Fruit fly (Drosophila melanogaster) whole organism, embryonic: ENCODE results near the gene Ac76E.

Experiments
- CG10209 ChIP-seq: fragments of 200-800 bp; sonication (Bioruptor generic); optimal IDR thresholded peaks from 3 replicates; lab custom pipeline; 2017; ENCODE audit warnings: missing biosample characterization, mild to moderate bottlenecking, missing genetic modification characterization, missing genetic modification reagents
- CG10267 ChIP-seq: fragments of 200-800 bp; sonication (Bioruptor generic); optimal IDR thresholded peaks from 2 replicates; lab custom pipeline; 2018; ENCODE audit warnings: missing biosample characterization, mild to moderate bottlenecking, missing genetic modification characterization, moderate library complexity
- CG10274 ChIP-seq: fragments of 200-800 bp; sonication (Bioruptor generic); optimal IDR thresholded peaks from 3 replicates; lab custom pipeline; 2017; ENCODE audit warnings: missing biosample characterization, mild to moderate bottlenecking, missing genetic modification characterization
- CG10543 ChIP-seq: fragments of 200-800 bp; sonication (Bioruptor generic); optimal IDR thresholded peaks from 3 replicates; lab custom pipeline; 2017; ENCODE audit warnings: missing biosample characterization, mild to moderate bottlenecking, missing genetic modification characterization, moderate library complexity
- CG10979 ChIP-seq: fragments of 200-800 bp; sonication (Bioruptor generic); optimal IDR thresholded peaks from 2 replicates; lab custom pipeline; 2018; ENCODE audit warnings: missing biosample characterization, mild to moderate bottlenecking, missing genetic modification characterization, moderate library complexity
- CG11093 ChIP-seq: fragments of 200-800 bp; sonication (Bioruptor generic); IDR thresholded peaks from 3 replicates; pipeline ENCODE4 v1.3.6; 2022; ENCODE audit warnings: missing biosample characterization, missing genetic modification characterization
- CG11504 ChIP-seq: fragments of 200-800 bp; sonication (Bioruptor generic); optimal IDR thresholded peaks from 3 replicates; lab custom pipeline; 2019; ENCODE audit warnings: missing biosample characterization, mild to moderate bottlenecking, missing genetic modification characterization, moderate library complexity
- CG12391 ChIP-seq: fragments of 200-800 bp; sonication (Bioruptor generic); optimal IDR thresholded peaks from 3 replicates; lab custom pipeline; 2018; ENCODE audit warnings: missing biosample characterization, mild to moderate bottlenecking, missing genetic modification characterization, moderate library complexity
- CG12744 ChIP-seq: fragments of 200-800 bp; sonication (Bioruptor generic); optimal IDR thresholded peaks from 2 replicates; lab custom pipeline; 2016; ENCODE audit warnings: missing biosample characterization, missing genetic modification characterization
- CG13424 ChIP-seq: fragments of 200-800 bp; sonication (Bioruptor generic); optimal IDR thresholded peaks from 2 replicates; lab custom pipeline; 2019; ENCODE audit warnings: missing biosample characterization, mild to moderate bottlenecking, missing genetic modification characterization, moderate library complexity
- CG14050 ChIP-seq: fragments of 200-800 bp; sonication (Bioruptor generic); IDR thresholded peaks from 3 replicates; pipeline ENCODE4 v1.3.6; 2022; ENCODE audit warnings: missing biosample characterization, missing genetic modification characterization
- CG16863 ChIP-seq: fragments of 200-800 bp; sonication (Bioruptor generic); optimal IDR thresholded peaks from 3 replicates; lab custom pipeline; 2016; ENCODE audit warnings: missing biosample characterization, missing genetic modification characterization
- CG17385 ChIP-seq: fragments of 200-800 bp; sonication (Bioruptor generic); optimal IDR thresholded peaks from 3 replicates; lab custom pipeline; 2018; ENCODE audit warnings: missing biosample characterization, mild to moderate bottlenecking, missing genetic modification characterization
- CG18476 ChIP-seq: fragments of 200-800 bp; sonication (Bioruptor generic); optimal IDR thresholded peaks from 2 replicates; lab custom pipeline; 2016; ENCODE audit warnings: missing biosample characterization, mild to moderate bottlenecking, missing genetic modification characterization
- CG18599 ChIP-seq: fragments of 200-800 bp; sonication (Bioruptor generic); optimal IDR thresholded peaks from 3 replicates; lab custom pipeline; 2017; ENCODE audit warnings: missing biosample characterization, missing genetic modification characterization, mild to moderate bottlenecking, moderate library complexity, missing genetic modification reagents
- CG2712 ChIP-seq: fragments of 200-800 bp; optimal IDR thresholded peaks from 3 replicates; lab custom pipeline; 2019; ENCODE audit warnings: missing biosample characterization, mild to moderate bottlenecking, missing genetic modification characterization, moderate library complexity
- CG31388 ChIP-seq: fragments of 200-800 bp; sonication (Bioruptor generic); optimal IDR thresholded peaks from 2 replicates; lab custom pipeline; 2016; ENCODE audit warnings: missing biosample characterization, missing genetic modification characterization
- CG6654 ChIP-seq: fragments of 200-800 bp; sonication (Bioruptor generic); optimal IDR thresholded peaks from 2 replicates; lab custom pipeline; 2017; ENCODE audit warnings: missing biosample characterization, mild to moderate bottlenecking, missing genetic modification characterization
- CG6683 ChIP-seq: fragments of 200-800 bp; sonication (Bioruptor generic); optimal IDR thresholded peaks from 2 replicates; lab custom pipeline; 2017; ENCODE audit warnings: missing biosample characterization, mild to moderate bottlenecking, missing genetic modification characterization, missing genetic modification reagents
- CG7372 ChIP-seq: fragments of 200-800 bp; sonication (Bioruptor generic); IDR thresholded peaks from 2 replicates; pipeline ENCODE4 v1.3.6; 2022; ENCODE audit warnings: missing biosample characterization, missing genetic modification characterization
- CG7839 ChIP-seq: fragments of 200-800 bp; sonication (Bioruptor generic); optimal IDR thresholded peaks from 3 replicates; lab custom pipeline; 2018; ENCODE audit warnings: missing biosample characterization, mild to moderate bottlenecking, missing genetic modification characterization, moderate library complexity
- CG8765 ChIP-seq: fragments of 200-800 bp; sonication (Bioruptor generic); IDR thresholded peaks from 2 replicates; pipeline ENCODE4 v1.3.6; 2022; ENCODE audit warnings: missing biosample characterization, missing genetic modification characterization
- CG9215 ChIP-seq: fragments of 200-800 bp; sonication (Bioruptor generic); IDR thresholded peaks from 2 replicates; pipeline ENCODE4 v1.3.6; 2022; ENCODE audit warnings: missing biosample characterization, missing genetic modification characterization
- CG9817 ChIP-seq: fragments of 200-800 bp; sonication (Bioruptor generic); optimal IDR thresholded peaks from 2 replicates; lab custom pipeline; 2018; ENCODE audit warnings: missing biosample characterization, mild to moderate bottlenecking, missing genetic modification characterization, moderate library complexity
- D ChIP-seq, 2 experiments: fragments of 200-800 bp in 1 of 2; fragments of >200 bp in 1 of 2; sonication (Bioruptor generic) in 1 of 2; optimal IDR thresholded peaks; 2 replicates in 1 of 2; 3 replicates in 1 of 2; lab custom pipeline; 2017; ENCODE audit warnings: mild to moderate bottlenecking in 1 of 2, missing biosample characterization in 1 of 2, missing genetic modification characterization in 1 of 2, missing genetic modification reagents in 1 of 2
- D19A ChIP-seq: fragments of 200-800 bp; optimal IDR thresholded peaks from 3 replicates; lab custom pipeline; 2019; ENCODE audit warnings: missing biosample characterization, mild to moderate bottlenecking, missing genetic modification characterization, moderate library complexity
- Deaf1 ChIP-seq: fragments of 200-800 bp; optimal IDR thresholded peaks from 3 replicates; lab custom pipeline; 2019; ENCODE audit warnings: missing biosample characterization, mild to moderate bottlenecking, missing genetic modification characterization, moderate library complexity
- Gsc ChIP-seq: fragments of 200-800 bp; sonication (Bioruptor generic); IDR thresholded peaks from 2 replicates; pipeline ENCODE4 v1.3.6; 2022; ENCODE audit warnings: missing biosample characterization, missing genetic modification characterization
- NC2β ChIP-seq: fragments of 200-800 bp; sonication (Bioruptor generic); optimal IDR thresholded peaks from 2 replicates; lab custom pipeline; 2016; ENCODE audit warnings: missing biosample characterization, missing genetic modification characterization
- Ptx1 ChIP-seq: fragments of 200-800 bp; sonication (Bioruptor generic); IDR thresholded peaks from 2 replicates; pipeline ENCODE4 v1.3.6; 2022; ENCODE audit warnings: missing biosample characterization, missing genetic modification characterization
- Six4 ChIP-seq: fragments of 200-800 bp; sonication (Bioruptor generic); optimal IDR thresholded peaks from 2 replicates; lab custom pipeline; 2016; ENCODE audit warnings: missing biosample characterization, missing genetic modification characterization
- ap ChIP-seq: fragments of 200-800 bp; sonication (Bioruptor generic); IDR thresholded peaks from 2 replicates; pipeline ENCODE4 v1.3.6; 2022; ENCODE audit warnings: missing biosample characterization, missing genetic modification characterization
- bsh ChIP-seq, 2 experiments: fragments of 200-800 bp; sonication (Bioruptor generic); optimal IDR thresholded peaks; 2 replicates each; lab custom pipeline; 2017 to 2018; ENCODE audit warnings: mild to moderate bottlenecking in 2 of 2, missing biosample characterization in 2 of 2, missing genetic modification characterization in 2 of 2, moderate library complexity in 1 of 2
- chif ChIP-seq, 2 experiments: fragments of 200-800 bp; sonication (Bioruptor generic); optimal IDR thresholded peaks; 3 replicates each; lab custom pipeline; 2016; ENCODE audit warnings: missing biosample characterization in 2 of 2, missing genetic modification characterization in 2 of 2
- ci ChIP-seq: fragments of 200-800 bp; sonication (Bioruptor generic); IDR thresholded peaks from 3 replicates; pipeline ENCODE4 v1.3.6; 2022; ENCODE audit warnings: missing biosample characterization, missing genetic modification characterization
- dati ChIP-seq: fragments of 200-800 bp; sonication (Bioruptor generic); IDR thresholded peaks from 2 replicates; pipeline ENCODE4 v1.3.6; 2022; ENCODE audit warnings: missing biosample characterization, missing genetic modification characterization
- fd102C ChIP-seq: fragments of 200-800 bp; sonication (Bioruptor generic); optimal IDR thresholded peaks from 2 replicates; lab custom pipeline; 2018; ENCODE audit warnings: missing biosample characterization, mild to moderate bottlenecking, missing genetic modification characterization, moderate library complexity
- jing ChIP-seq: fragments of 200-800 bp; sonication (Bioruptor generic); optimal IDR thresholded peaks from 2 replicates; lab custom pipeline; 2018; ENCODE audit warnings: missing biosample characterization, mild to moderate bottlenecking, missing genetic modification characterization
- kay ChIP-seq: fragments of 200-800 bp; sonication (Bioruptor generic); optimal IDR thresholded peaks from 2 replicates; lab custom pipeline; 2016; ENCODE audit warnings: missing biosample characterization, missing genetic modification characterization
- nom ChIP-seq: fragments of 200-800 bp; sonication (Bioruptor generic); optimal IDR thresholded peaks from 2 replicates; lab custom pipeline; 2017; ENCODE audit warnings: missing biosample characterization, missing genetic modification characterization, mild to moderate bottlenecking, moderate library complexity, missing genetic modification reagents
- odd ChIP-seq: fragments of 200-800 bp; sonication (Bioruptor generic); optimal IDR thresholded peaks from 2 replicates; lab custom pipeline; 2017; ENCODE audit warnings: missing biosample characterization, mild to moderate bottlenecking, missing genetic modification characterization
- pfk ChIP-seq: fragments of 200-800 bp; sonication (Bioruptor generic); optimal IDR thresholded peaks from 2 replicates; lab custom pipeline; 2018; ENCODE audit warnings: missing biosample characterization, mild to moderate bottlenecking, missing genetic modification characterization, moderate library complexity
- phol ChIP-seq: fragments of 200-800 bp; sonication (Bioruptor generic); optimal IDR thresholded peaks from 3 replicates; lab custom pipeline; 2018; ENCODE audit warnings: missing biosample characterization, mild to moderate bottlenecking, missing genetic modification characterization, moderate library complexity
- slou ChIP-seq: fragments of 200-800 bp; sonication (Bioruptor generic); optimal IDR thresholded peaks from 3 replicates; lab custom pipeline; 2016; ENCODE audit warnings: missing biosample characterization, missing genetic modification characterization
- tap ChIP-seq: fragments of 200-800 bp; optimal IDR thresholded peaks from 3 replicates; lab custom pipeline; 2019; ENCODE audit warnings: missing biosample characterization, mild to moderate bottlenecking, missing genetic modification characterization, moderate library complexity
- vvl ChIP-seq: fragments of 200-800 bp; sonication (Bioruptor generic); IDR thresholded peaks from 2 replicates; pipeline ENCODE4 v1.3.6; 2022; ENCODE audit warnings: missing biosample characterization, missing genetic modification characterization

Ac76E gene

DNA sequence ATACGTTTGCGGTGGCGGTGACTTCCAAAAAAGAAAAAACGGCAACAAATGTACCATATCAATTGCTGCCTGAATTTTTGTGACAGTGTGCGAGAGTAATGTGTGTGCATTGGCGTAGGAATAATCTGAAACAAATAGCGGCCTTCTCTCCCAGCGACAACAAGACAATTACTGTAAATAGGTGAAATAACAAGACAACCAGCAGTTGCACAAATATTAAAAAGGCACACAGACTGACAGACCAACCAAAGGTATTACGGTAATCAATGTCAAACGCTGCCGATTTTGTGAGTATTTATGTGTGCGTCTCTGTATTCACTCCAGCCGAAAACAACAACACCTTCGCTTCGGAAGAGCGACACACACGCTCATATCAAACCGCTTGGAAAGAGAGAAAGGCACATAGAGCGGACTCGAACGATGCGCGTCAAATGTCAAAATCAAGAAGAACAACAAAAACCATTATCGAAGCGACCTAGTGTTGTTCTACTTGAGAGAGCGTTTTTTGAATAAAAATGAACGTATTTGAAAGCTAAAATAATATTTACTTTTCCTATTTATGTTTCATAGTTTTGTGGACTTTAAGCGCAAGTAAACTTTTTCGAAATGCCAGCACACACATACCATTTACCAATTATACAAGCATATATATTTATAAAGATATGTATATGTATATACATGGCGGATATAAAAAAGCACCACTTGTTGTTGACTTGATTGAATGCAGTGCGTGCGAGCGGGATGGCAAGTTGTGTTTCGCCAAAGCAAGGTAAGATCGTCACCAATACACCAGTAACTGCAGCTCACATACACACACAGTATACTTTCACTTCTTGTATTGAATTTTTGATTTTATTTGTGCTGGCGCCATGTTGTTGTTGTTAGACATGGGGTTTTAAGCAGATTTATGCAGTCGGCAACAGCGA, 32.0 kb upstream of the Ac76E start (continued):
- TF ChIP-seq CG10267 (tag; lab: Kevin White, UChicago) (no peak), tap (tag; lab: Kevin White, UChicago) (no peak), pfk (GFP tag; lab: Kevin White, UChicago) (peak; percentile 57), CG12391 (tag; lab: Kevin White, UChicago) (peak; percentile 33)

DNA sequence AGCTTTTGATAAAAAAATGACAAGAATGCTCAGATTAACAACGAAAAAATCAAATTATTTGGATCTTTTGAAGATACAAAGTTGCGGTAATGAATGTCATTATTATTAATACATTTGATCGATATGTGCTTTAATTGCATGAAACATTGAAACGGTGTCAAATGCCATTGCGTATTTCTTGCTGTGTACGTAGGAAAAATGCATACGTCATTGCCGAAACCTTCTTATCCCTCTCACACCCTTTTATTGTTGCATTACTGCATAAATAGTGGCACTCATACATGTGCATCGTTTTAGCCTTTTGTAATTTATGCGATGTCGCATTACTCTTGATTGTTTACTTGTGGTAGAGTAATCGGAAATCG, 31.4 kb upstream of the Ac76E start:
- TF ChIP-seq CG10209 (GFP tag; lab: Kevin White, UChicago), result no peak
- no peak for TF ChIP-seq CG18599 (GFP tag; lab: Kevin White, UChicago)
- TF ChIP-seq slou (GFP tag; lab: Kevin White, UChicago), result no peak
- no peak for TF ChIP-seq fd102C
- no peak for TF ChIP-seq dati (GFP tag; lab: Robert Waterston, UW)
- no peak for TF ChIP-seq CG10979 (tag; lab: Kevin White, UChicago)
- TF ChIP-seq CG31388 (GFP tag; lab: Kevin White, UChicago), result no peak
- no peak for TF ChIP-seq CG11093 (GFP tag; lab: Robert Waterston, UW)
- TF ChIP-seq vvl (GFP tag; lab: Robert Waterston, UW), result no peak
- no peak for TF ChIP-seq CG18476 (GFP tag; lab: Kevin White, UChicago)
- TF ChIP-seq Deaf1, result no peak
- no peak for TF ChIP-seq CG8765 (GFP tag; lab: Robert Waterston, UW)
- TF ChIP-seq CG10543 (GFP tag; lab: Kevin White, UChicago), result no peak
- no peak for TF ChIP-seq CG7839 (tag; lab: Kevin White, UChicago)
- TF ChIP-seq CG14050 (GFP tag; lab: Robert Waterston, UW), result 0 out of 3 replicates have a peak, but pooled peaks have one; percentile 2
- no peak for TF ChIP-seq bsh (GFP tag; optimal IDR thresholded peaks at IDR 0.05; lab: Kevin White, UChicago)
- TF ChIP-seq pfk (GFP tag; lab: Kevin White, UChicago), result no peak
- TF ChIP-seq CG6654 (GFP tag; lab: Kevin White, UChicago), result no peak
- TF ChIP-seq CG9215 (GFP tag; lab: Robert Waterston, UW), result no peak
- TF ChIP-seq D19A, result peak; percentile 59
- no peak for TF ChIP-seq CG13424
- TF ChIP-seq ap, result no peak
- no peak for TF ChIP-seq jing
- no peak for TF ChIP-seq CG6683 (GFP tag; lab: Kevin White, UChicago)
- no peak for TF ChIP-seq CG17385 (GFP tag; lab: Kevin White, UChicago)
- no peak for TF ChIP-seq D (optimal IDR thresholded peaks at IDR 0.05; lab: Kevin White, UChicago)
- peak; percentile 18 for TF ChIP-seq D (GFP tag; optimal IDR thresholded peaks at IDR 0.05; lab: Kevin White, UChicago)
- TF ChIP-seq CG16863, result no peak
- TF ChIP-seq CG12744 (GFP tag; lab: Kevin White, UChicago), result no peak
- TF ChIP-seq Ptx1 (GFP tag; lab: Robert Waterston, UW), result no peak
- no peak for TF ChIP-seq Six4 (GFP tag; lab: Kevin White, UChicago)
- TF ChIP-seq CG9817 (tag; lab: Kevin White, UChicago), result no peak
- no peak for TF ChIP-seq CG11504 (tag; lab: Kevin White, UChicago)
- no peak for TF ChIP-seq odd
- TF ChIP-seq Gsc (GFP tag; lab: Robert Waterston, UW), result no peak
- TF ChIP-seq ci (GFP tag; lab: Robert Waterston, UW), result no peak
- peak; percentile 35 for TF ChIP-seq phol
- no peak for TF ChIP-seq nom (GFP tag; lab: Kevin White, UChicago)
- no peak for TF ChIP-seq CG2712 (tag; lab: Kevin White, UChicago)
- TF ChIP-seq NC2β, result no peak
- no peak for TF ChIP-seq CG7372 (GFP tag; lab: Robert Waterston, UW)
- peak in 1 of 2 experiments; percentile 2 for TF ChIP-seq chif (GFP tag; optimal IDR thresholded peaks at IDR 0.05; lab: Kevin White, UChicago)
- no peak for TF ChIP-seq kay (GFP tag; lab: Kevin White, UChicago)
- no peak for TF ChIP-seq CG10274 (GFP tag; lab: Kevin White, UChicago)
